Worm (Caenorhabditis elegans): ENCODE measurements around the gene F14H12.8.

- no peak for TF ChIP-seq ztf-11 (tag; optimal IDR thresholded peaks at IDR 0.05)
- no peak for TF ChIP-seq sea-2 (GFP tag; optimal IDR thresholded peaks at IDR 0.05)
Measured at ce11 chrX:4342730-4343129, 22.0 kb downstream of the F14H12.8 start.
